Worm (Caenorhabditis elegans) whole organism, L1 larva: ENCODE results near the gene age-1.

Source experiments
- C34B4.2 ChIP-seq: sonication (generic microtip); optimal IDR thresholded peaks from 2 replicates; lab custom pipeline; 2017; ENCODE audit warnings: mild to moderate bottlenecking, missing genetic modification characterization, missing compliant biosample characterization
- Y116A8C.19 ChIP-seq: sonication (generic microtip); optimal IDR thresholded peaks from 2 replicates; lab custom pipeline; 2016; ENCODE audit warnings: missing compliant biosample characterization, missing genetic modification characterization, borderline replicate concordance
- ama-1 ChIP-seq: fragments of 150-350 bp; optimal IDR thresholded peaks from 2 replicates; lab custom pipeline; 2014
- ceh-90 ChIP-seq: sonication (generic microtip); optimal IDR thresholded peaks from 2 replicates; lab custom pipeline; 2016; ENCODE audit warnings: missing genetic modification characterization, missing compliant biosample characterization
- ces-1 ChIP-seq: fragments of 150-350 bp; optimal IDR thresholded peaks from 2 replicates; lab custom pipeline; 2014; ENCODE audit warnings: missing biosample characterization, missing genetic modification reagents, missing genetic modification characterization
- dpl-1 ChIP-seq, 3 experiments: fragments of 150-350 bp in 2 of 3; sonication (generic microtip) in 1 of 3; optimal IDR thresholded peaks; 2 replicates each; lab custom pipeline; 2014 to 2017; ENCODE audit warnings: missing biosample characterization in 3 of 3, missing genetic modification characterization in 3 of 3, missing genetic modification reagents in 3 of 3
- dsc-1 ChIP-seq: sonication (generic microtip); optimal IDR thresholded peaks from 2 replicates; lab custom pipeline; 2016; ENCODE audit warnings: mild to moderate bottlenecking, missing genetic modification characterization, missing compliant biosample characterization
- efl-1 ChIP-seq, 4 experiments: fragments of 150-350 bp; optimal IDR thresholded peaks in 3 of 4; peaks in 1 of 4; 1 replicate in 1 of 4; 2 replicates in 3 of 4; lab custom pipeline; 2014; ENCODE audit warnings: missing biosample characterization in 2 of 4, missing genetic modification characterization in 2 of 4, missing genetic modification reagents in 2 of 4
- efl-3 ChIP-seq: fragments of 200-800 bp; sonication (Bioruptor generic); optimal IDR thresholded peaks from 2 replicates; lab custom pipeline; 2018; ENCODE audit warnings: mild to moderate bottlenecking, missing genetic modification characterization, missing compliant biosample characterization
- egl-27 ChIP-seq, 2 experiments: fragments of 150-350 bp in 1 of 2; sonication (generic microtip); optimal IDR thresholded peaks; 3 replicates each; lab custom pipeline; 2017 to 2018; ENCODE audit warnings: missing biosample characterization in 2 of 2, missing genetic modification characterization in 2 of 2, missing genetic modification reagents in 2 of 2
- elt-2 ChIP-seq: sonication (generic microtip); optimal IDR thresholded peaks from 2 replicates; lab custom pipeline; 2016; ENCODE audit warnings: missing genetic modification characterization, mild to moderate bottlenecking, inconsistent platforms, missing compliant biosample characterization, missing genetic modification reagents
- elt-3 ChIP-seq, 6 experiments: fragments of 150-350 bp in 1 of 6; sonication (generic microtip); optimal IDR thresholded peaks; 2 replicates each; lab custom pipeline; 2017 to 2018; ENCODE audit warnings: missing biosample characterization in 6 of 6, missing genetic modification characterization in 6 of 6, inconsistent platforms in 1 of 6
- ets-5 ChIP-seq: fragments of 200-800 bp; sonication (Bioruptor generic); IDR thresholded peaks from 2 replicates; pipeline ENCODE4 v1.3.6; 2022; ENCODE audit warnings: missing genetic modification characterization, missing compliant biosample characterization
- fkh-10 ChIP-seq: sonication (generic microtip); optimal IDR thresholded peaks from 2 replicates; lab custom pipeline; 2017; ENCODE audit warnings: missing biosample characterization, missing genetic modification reagents, missing genetic modification characterization
- fkh-8 ChIP-seq: sonication (generic microtip); optimal IDR thresholded peaks from 2 replicates; lab custom pipeline; 2016; ENCODE audit warnings: mild to moderate bottlenecking, missing genetic modification characterization, missing compliant biosample characterization
- fos-1 ChIP-seq: fragments of 150-350 bp; optimal IDR thresholded peaks from 2 replicates; lab custom pipeline; 2014; ENCODE audit warnings: missing biosample characterization, missing genetic modification characterization
- grh-1 ChIP-seq: fragments of 200-800 bp; sonication (Bioruptor generic); IDR thresholded peaks from 2 replicates; pipeline ENCODE4 v1.3.6; 2022; ENCODE audit warnings: missing genetic modification reagents, missing genetic modification characterization, missing compliant biosample characterization
- hlh-17 ChIP-seq: fragments of 200-800 bp; sonication (Bioruptor generic); optimal IDR thresholded peaks from 2 replicates; lab custom pipeline; 2018; ENCODE audit warnings: missing genetic modification characterization, mild to moderate bottlenecking, missing compliant biosample characterization, moderate library complexity, borderline replicate concordance
- hlh-4 ChIP-seq: sonication (generic microtip); optimal IDR thresholded peaks from 2 replicates; lab custom pipeline; 2016; ENCODE audit warnings: mild to moderate bottlenecking, missing genetic modification characterization, missing compliant biosample characterization
- irx-1 ChIP-seq: sonication (generic microtip); optimal IDR thresholded peaks from 2 replicates; lab custom pipeline; 2016; ENCODE audit warnings: missing genetic modification characterization, missing compliant biosample characterization
- isw-1 ChIP-seq: fragments of 200-800 bp; sonication (Bioruptor generic); IDR thresholded peaks from 2 replicates; pipeline ENCODE4 v1.3.6; 2022; ENCODE audit warnings: missing genetic modification characterization, missing compliant biosample characterization
- jun-1 ChIP-seq: fragments of 150-350 bp; optimal IDR thresholded peaks from 2 replicates; lab custom pipeline; 2014; ENCODE audit warnings: missing biosample characterization, missing genetic modification reagents, missing genetic modification characterization
- lin-15B ChIP-seq: fragments of 150-350 bp; sonication (generic microtip); optimal IDR thresholded peaks from 3 replicates; lab custom pipeline; 2014; ENCODE audit warnings: missing biosample characterization, missing genetic modification characterization
- lin-35 ChIP-seq, 2 experiments: fragments of 150-350 bp; optimal IDR thresholded peaks; 2 replicates each; lab custom pipeline; 2014; ENCODE audit warnings: missing biosample characterization in 2 of 2, missing genetic modification characterization in 2 of 2, missing genetic modification reagents in 2 of 2
- lir-3 ChIP-seq: sonication (generic microtip); optimal IDR thresholded peaks from 2 replicates; lab custom pipeline; 2016; ENCODE audit warnings: mild to moderate bottlenecking, missing genetic modification characterization, moderate library complexity, missing compliant biosample characterization; ENCODE audit not compliant: poor library complexity
- mab-9 ChIP-seq: fragments of 200-800 bp; sonication (Bioruptor generic); IDR thresholded peaks from 2 replicates; pipeline ENCODE4 v1.3.6; 2022; ENCODE audit warnings: missing genetic modification reagents, missing genetic modification characterization, missing compliant biosample characterization
- mdl-1 ChIP-seq, 2 experiments: fragments of 150-350 bp; optimal IDR thresholded peaks; 2 replicates each; lab custom pipeline; 2014 to 2017; ENCODE audit warnings: missing biosample characterization in 2 of 2, missing genetic modification characterization in 2 of 2, inconsistent platforms in 1 of 2
- mep-1 ChIP-seq: fragments of 150-350 bp; optimal IDR thresholded peaks from 2 replicates; lab custom pipeline; 2014; ENCODE audit warnings: missing biosample characterization, missing genetic modification characterization
- nhr-12 ChIP-seq: sonication (generic microtip); optimal IDR thresholded peaks from 2 replicates; lab custom pipeline; 2017; ENCODE audit warnings: missing biosample characterization, missing genetic modification characterization
- nhr-20 ChIP-seq: sonication (generic microtip); optimal IDR thresholded peaks from 2 replicates; lab custom pipeline; 2016; ENCODE audit warnings: mild to moderate bottlenecking, missing genetic modification characterization, missing compliant biosample characterization
- nhr-28 ChIP-seq: fragments of 150-350 bp; optimal IDR thresholded peaks from 2 replicates; lab custom pipeline; 2014; ENCODE audit warnings: missing biosample characterization, missing genetic modification characterization
- nhr-84 ChIP-seq: sonication (generic microtip); optimal IDR thresholded peaks from 2 replicates; lab custom pipeline; 2017; ENCODE audit warnings: missing biosample characterization, missing genetic modification characterization
- nhr-85 ChIP-seq: sonication (generic microtip); peaks from one replicate; lab custom pipeline; 2016; ENCODE audit warnings: missing genetic modification characterization, inconsistent platforms, missing compliant biosample characterization
- nhr-90 ChIP-seq: sonication (generic microtip); optimal IDR thresholded peaks from 2 replicates; lab custom pipeline; 2016; ENCODE audit warnings: mild to moderate bottlenecking, missing genetic modification characterization, missing compliant biosample characterization; ENCODE audit not compliant: poor library complexity
- pag-3 ChIP-seq: sonication (generic microtip); optimal IDR thresholded peaks from 2 replicates; lab custom pipeline; 2017; ENCODE audit warnings: missing genetic modification characterization, mild to moderate bottlenecking, missing compliant biosample characterization, antibody characterized with exemption, borderline replicate concordance; ENCODE audit not compliant: insufficient read depth
- rnt-1 ChIP-seq: sonication (generic microtip); optimal IDR thresholded peaks from 2 replicates; lab custom pipeline; 2016; ENCODE audit warnings: mild to moderate bottlenecking, missing genetic modification characterization, moderate library complexity, missing compliant biosample characterization
- skn-1 ChIP-seq: fragments of 150-350 bp; optimal IDR thresholded peaks from 2 replicates; lab custom pipeline; 2014; ENCODE audit warnings: missing biosample characterization, missing genetic modification characterization
- sox-4 ChIP-seq: sonication (generic microtip); optimal IDR thresholded peaks from 2 replicates; lab custom pipeline; 2016; ENCODE audit warnings: missing genetic modification characterization, missing compliant biosample characterization
- sptf-1 ChIP-seq: fragments of 150-350 bp; optimal IDR thresholded peaks from 2 replicates; lab custom pipeline; 2014; ENCODE audit warnings: missing biosample characterization, missing genetic modification characterization
- swsn-7 ChIP-seq: sonication (generic microtip); optimal IDR thresholded peaks from 2 replicates; lab custom pipeline; 2016; ENCODE audit warnings: missing genetic modification characterization, missing compliant biosample characterization
- tbx-2 ChIP-seq: sonication (generic microtip); optimal IDR thresholded peaks from 2 replicates; lab custom pipeline; 2016; ENCODE audit warnings: missing genetic modification characterization, missing compliant biosample characterization
- tlp-1 ChIP-seq: fragments of 150-350 bp; optimal IDR thresholded peaks from 2 replicates; lab custom pipeline; 2014; ENCODE audit warnings: missing biosample characterization, missing genetic modification characterization
- unc-30 ChIP-seq: sonication (generic microtip); optimal IDR thresholded peaks from 2 replicates; lab custom pipeline; 2017; ENCODE audit warnings: missing biosample characterization, missing genetic modification characterization
- zip-4 ChIP-seq: fragments of 200-800 bp; sonication (Bioruptor generic); optimal IDR thresholded peaks from 2 replicates; lab custom pipeline; 2018; ENCODE audit warnings: mild to moderate bottlenecking, missing genetic modification characterization, moderate library complexity, missing compliant biosample characterization
- ztf-4 ChIP-seq: fragments of 150-350 bp; optimal IDR thresholded peaks from 2 replicates; lab custom pipeline; 2014; ENCODE audit warnings: missing biosample characterization, missing genetic modification characterization

age-1 gene

DNA sequence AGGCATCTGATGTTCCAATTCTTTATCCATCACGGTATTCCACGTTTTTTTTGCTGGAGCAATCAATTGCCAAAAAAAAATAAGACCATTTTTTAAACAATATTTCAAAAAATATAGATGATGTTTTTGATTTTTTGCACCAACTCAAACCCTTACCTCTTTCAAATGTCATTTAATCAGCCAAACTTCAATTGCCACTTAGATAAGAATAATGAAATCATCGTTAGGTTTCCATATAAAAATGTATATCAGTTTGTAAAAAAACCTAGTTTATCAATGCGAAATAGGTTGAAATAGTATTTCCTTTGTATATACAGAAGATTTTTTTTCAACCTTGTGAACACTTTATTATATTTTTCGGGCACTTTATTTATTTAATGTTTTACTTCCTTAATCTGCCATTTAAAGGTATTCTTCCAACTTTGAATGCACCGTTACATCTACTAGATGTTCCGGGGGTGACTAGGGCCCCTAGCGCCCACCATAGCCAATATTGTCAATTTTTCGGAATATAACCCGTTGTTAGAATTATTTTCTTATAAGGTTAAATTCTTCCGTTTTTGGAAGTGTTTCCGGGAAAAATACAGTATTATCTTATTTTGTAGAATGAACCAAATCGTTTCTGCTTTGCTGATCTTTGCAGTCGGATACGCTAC is 42.5 kb upstream of the age-1 start, which contains the start of the genes F54D5.23 and F54D5.4:
TSS of gene F54D5.23 (minus strand) at position 75 of the 656 bp plus-strand sequence.
TSS of gene F54D5.4 (plus strand) at position 606 of the 656 bp plus-strand sequence.
- TF ChIP-seq dsc-1 (tag; lab: Kevin White, UChicago): no peak
- TF ChIP-seq lin-35 (GFP tag; optimal IDR thresholded peaks at IDR 0.05; lab: Kevin White, UChicago): no peak
- TF ChIP-seq fkh-8: no peak
- no peak for TF ChIP-seq skn-1 (tag; lab: Kevin White, UChicago)
- no peak for TF ChIP-seq tbx-2 (tag; lab: Kevin White, UChicago)
- no peak for TF ChIP-seq swsn-7 (tag; lab: Kevin White, UChicago)

DNA sequence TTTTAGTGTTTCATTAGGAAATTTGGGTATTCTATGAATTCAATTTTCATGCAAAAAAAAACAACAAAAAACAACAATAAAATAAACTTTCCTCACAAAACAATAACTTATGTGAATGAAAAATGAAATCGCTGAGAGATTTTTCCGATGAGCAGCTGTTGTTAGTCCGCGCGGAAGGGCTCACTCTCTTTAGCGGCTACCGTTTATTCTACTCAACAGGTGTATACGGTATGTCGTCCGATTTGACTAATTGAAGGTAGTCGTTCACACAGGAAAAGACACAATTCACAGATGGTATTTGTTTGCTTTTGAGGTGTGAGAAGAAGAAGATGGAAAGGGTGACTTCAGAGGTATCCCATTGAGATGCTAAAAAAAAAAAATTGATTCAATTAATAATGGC is 41.8 kb upstream of the age-1 start:
- TF ChIP-seq sptf-1 (tag; lab: Kevin White, UChicago) (no peak), efl-1 (optimal IDR thresholded peaks at IDR 0.05; lab: Kevin White, UChicago) (no peak), efl-1 (GFP tag; optimal IDR thresholded peaks at IDR 0.05 in 1 of 2; lab: Kevin White, UChicago) (peak in 1 of 2 experiments; percentile 50)

DNA sequence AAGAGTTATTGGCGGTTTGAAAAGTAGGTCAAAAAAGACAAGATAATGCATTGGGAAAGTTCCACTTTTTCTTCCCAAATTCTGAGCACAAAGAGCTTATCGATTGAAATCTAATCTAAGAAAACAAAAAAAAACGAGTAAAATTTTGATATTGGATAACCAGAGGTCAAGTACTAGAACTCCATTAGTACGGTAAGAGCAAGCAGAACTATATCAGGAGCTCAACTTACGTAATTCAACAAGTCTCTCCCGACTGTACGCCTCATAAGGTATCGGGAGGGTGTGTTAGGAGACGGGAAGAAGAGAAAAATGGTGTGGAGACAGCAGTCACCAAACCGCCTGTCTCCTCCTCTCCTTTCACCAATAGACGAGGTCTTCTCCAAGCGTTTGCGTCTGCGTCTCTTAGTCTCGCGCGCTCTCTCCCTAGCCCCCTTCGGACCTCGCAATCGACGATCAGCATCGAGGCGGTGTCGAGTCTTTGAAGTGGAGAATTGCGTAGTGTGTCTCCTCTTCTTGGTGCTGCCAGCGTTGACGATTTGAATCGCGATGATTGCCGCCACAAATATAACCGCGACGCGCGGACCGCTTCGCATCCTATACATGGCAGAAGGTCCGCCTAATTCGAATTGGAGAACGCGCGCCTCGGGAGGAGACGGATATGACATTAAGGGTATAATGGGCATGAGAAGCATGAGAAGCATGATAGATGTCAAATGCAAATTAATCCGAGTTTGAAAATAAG is 40.3 kb upstream of the age-1 start, which contains the start of gene F54D5.5:
TSS of gene F54D5.5 (minus strand) at position 51 of the 742 bp plus-strand sequence.
- no peak for TF ChIP-seq nhr-90 (tag; lab: Kevin White, UChicago)
- TF ChIP-seq sox-4 (tag; lab: Kevin White, UChicago): no peak
- TF ChIP-seq egl-27 (tag; optimal IDR thresholded peaks at IDR 0.05; lab: Kevin White, UChicago): no peak
- no peak; the same call in 1 of the 2 replicates for TF ChIP-seq isw-1 (GFP tag; lab: Robert Waterston, UW)
- TF ChIP-seq efl-3 (GFP tag; lab: Kevin White, UChicago): no peak
- no peak for TF ChIP-seq ceh-90 (tag; lab: Kevin White, UChicago)
- TF ChIP-seq dpl-1 (GFP tag; optimal IDR thresholded peaks at IDR 0.05; lab: Kevin White, UChicago): peak in 2 of 3 experiments; percentile 22 to 75
- TF ChIP-seq mep-1 (tag; lab: Kevin White, UChicago): peak; percentile 44
- TF ChIP-seq tlp-1 (tag; lab: Kevin White, UChicago): no peak
- no peak for TF ChIP-seq ama-1 (lab: Kevin White, UChicago)
- no peak for TF ChIP-seq ets-5 (GFP tag; lab: Robert Waterston, UW)
- TF ChIP-seq mab-9 (GFP tag; lab: Robert Waterston, UW): no peak
- TF ChIP-seq irx-1 (tag; lab: Kevin White, UChicago): no peak
- TF ChIP-seq pag-3 (tag; lab: Kevin White, UChicago): no peak
- no peak for TF ChIP-seq fkh-8
- no peak for TF ChIP-seq nhr-28
- TF ChIP-seq hlh-4 (tag; lab: Kevin White, UChicago): no peak
- TF ChIP-seq zip-4 (GFP tag; lab: Kevin White, UChicago): no peak
- TF ChIP-seq nhr-20 (tag; lab: Kevin White, UChicago): no peak
- no peak for TF ChIP-seq ces-1
- TF ChIP-seq rnt-1 (tag; lab: Kevin White, UChicago): peak; percentile 5
- TF ChIP-seq nhr-12 (tag; lab: Kevin White, UChicago): no peak
- TF ChIP-seq mdl-1 (tag; optimal IDR thresholded peaks at IDR 0.05; lab: Kevin White, UChicago): no peak
- TF ChIP-seq fos-1 (tag; lab: Kevin White, UChicago): no peak
- no peak for TF ChIP-seq elt-2 (tag; lab: Kevin White, UChicago)
- no peak for TF ChIP-seq grh-1 (GFP tag; lab: Robert Waterston, UW)
- TF ChIP-seq jun-1 (tag; lab: Kevin White, UChicago): no peak
- no peak for TF ChIP-seq ztf-4 (tag; lab: Kevin White, UChicago)
- no peak for TF ChIP-seq lir-3 (tag; lab: Kevin White, UChicago)
- no peak for TF ChIP-seq hlh-17 (GFP tag; lab: Kevin White, UChicago)
- no peak for TF ChIP-seq fkh-10 (GFP tag; lab: Kevin White, UChicago)
- peak; percentile 25 for TF ChIP-seq nhr-85
- TF ChIP-seq Y116A8C.19: no peak
- no peak for TF ChIP-seq nhr-84 (tag; lab: Kevin White, UChicago)
- no peak for TF ChIP-seq lin-15B (tag; lab: Kevin White, UChicago)
- no peak for TF ChIP-seq elt-3 (tag; optimal IDR thresholded peaks at IDR 0.05; lab: Kevin White, UChicago)
- no peak for TF ChIP-seq C34B4.2 (tag; lab: Kevin White, UChicago)
- peak; percentile 45 to 47 for TF ChIP-seq lin-35 (GFP tag; optimal IDR thresholded peaks at IDR 0.05; lab: Kevin White, UChicago)
- TF ChIP-seq unc-30: no peak
